Fruit fly (Drosophila melanogaster) whole organism, adult: Measurements from ENCODE around the gene CG4281.

Experiments used
- CG14711 ChIP-seq: fragments of 200-800 bp; sonication (Bioruptor generic); optimal IDR thresholded peaks from 2 replicates; lab custom pipeline; 2018; ENCODE audit warnings: missing biosample characterization, mild to moderate bottlenecking, missing genetic modification characterization, moderate library complexity
- CG7045 ChIP-seq: fragments of 200-800 bp; sonication (Bioruptor generic); optimal IDR thresholded peaks from 2 replicates; lab custom pipeline; 2017; ENCODE audit warnings: missing biosample characterization, mild to moderate bottlenecking, missing genetic modification characterization
- Clk ChIP-seq: fragments of 200-800 bp; sonication (Bioruptor generic); optimal IDR thresholded peaks from 2 replicates; lab custom pipeline; 2017; ENCODE audit warnings: missing biosample characterization, missing genetic modification characterization
- kay ChIP-seq: fragments of 200-800 bp; sonication (Bioruptor generic); peaks from one replicate; lab custom pipeline; 2016; ENCODE audit warnings: missing biosample characterization, missing genetic modification characterization, borderline replicate concordance

DNA sequence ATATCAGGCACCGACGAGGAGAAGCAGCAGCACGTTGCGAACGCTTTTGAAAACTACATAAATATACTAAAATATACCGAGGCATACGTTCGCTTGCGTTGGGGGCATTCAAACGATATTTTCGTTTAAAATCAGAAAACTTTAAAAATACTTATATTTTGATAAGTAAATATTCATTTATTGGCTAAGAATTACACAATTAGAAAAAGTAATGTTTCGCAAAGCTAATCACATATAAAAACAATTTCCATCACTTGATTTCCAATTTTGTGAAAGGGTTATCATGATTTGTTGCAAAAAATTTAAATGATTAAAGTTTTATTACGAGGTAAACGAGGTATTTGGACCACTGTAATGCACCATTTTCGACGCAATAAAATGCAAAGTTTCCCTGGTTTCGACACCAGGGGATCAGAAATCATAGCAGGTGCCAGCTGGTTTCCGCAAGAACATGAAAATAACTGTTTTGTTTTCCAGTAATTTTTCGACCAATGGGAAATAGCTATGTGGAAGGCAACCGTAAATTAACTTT is 11.0 kb upstream of the CG4281 start, which contains the start of gene CG4045:
- TF ChIP-seq kay (GFP tag; lab: Kevin White, UChicago) (no peak), CG7045 (no peak), CG14711 (tag; lab: Kevin White, UChicago) (peak; percentile 39), Clk (no peak)
